Fruit fly (Drosophila melanogaster) whole organism, prepupa: ENCODE measurements around the gene Mrp4.

Source experiments
- CG1621 ChIP-seq: fragments of 200-800 bp; sonication (Bioruptor generic); optimal IDR thresholded peaks from 3 replicates; lab custom pipeline; 2018; ENCODE audit warnings: missing biosample characterization, mild to moderate bottlenecking, missing genetic modification characterization
- CG6276 ChIP-seq: fragments of 200-800 bp; sonication (Bioruptor generic); optimal IDR thresholded peaks from 2 replicates; lab custom pipeline; 2017; ENCODE audit warnings: missing biosample characterization, mild to moderate bottlenecking, missing genetic modification characterization
- CG8119 ChIP-seq: fragments of 200-800 bp; sonication (Bioruptor generic); IDR thresholded peaks from 3 replicates; pipeline ENCODE4 v1.3.6; 2022; ENCODE audit warnings: missing biosample characterization, missing genetic modification characterization
- Ets96B ChIP-seq: fragments of 200-800 bp; optimal IDR thresholded peaks from 2 replicates; lab custom pipeline; 2019; ENCODE audit warnings: missing biosample characterization, mild to moderate bottlenecking, missing genetic modification characterization, moderate library complexity
- Gug ChIP-seq: fragments of 200-800 bp; sonication (Bioruptor generic); IDR thresholded peaks from 2 replicates; pipeline ENCODE4 v1.3.6; 2022; ENCODE audit warnings: missing biosample characterization, missing genetic modification characterization
- Sox102F ChIP-seq: fragments of 200-800 bp; sonication (Bioruptor generic); optimal IDR thresholded peaks from 2 replicates; lab custom pipeline; 2016; ENCODE audit warnings: missing biosample characterization, mild to moderate bottlenecking, missing genetic modification characterization
- achi ChIP-seq: fragments of 200-800 bp; sonication (Bioruptor generic); optimal IDR thresholded peaks from 3 replicates; lab custom pipeline; 2016; ENCODE audit warnings: missing biosample characterization, missing genetic modification characterization

DNA sequence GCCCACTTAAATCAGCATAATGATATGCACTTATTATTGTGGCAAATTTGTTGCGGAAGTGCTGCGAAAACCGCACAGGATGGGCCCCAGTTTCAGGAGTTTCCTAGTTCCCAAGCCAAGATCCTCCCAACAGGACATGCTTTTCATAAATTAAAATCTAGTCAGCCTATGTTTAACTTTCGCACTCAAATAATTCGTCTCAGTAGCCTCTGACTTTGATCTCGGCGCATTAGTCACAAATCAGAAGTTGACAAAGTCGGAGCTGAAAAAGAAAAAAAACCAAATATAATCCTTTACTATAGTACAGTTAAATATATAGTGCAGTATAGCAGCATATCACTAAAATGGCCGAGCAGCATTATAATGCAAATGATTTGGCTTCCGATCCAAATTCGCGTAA is 15.2 kb upstream of the Mrp4 start, which contains the start of gene CG14708:
- no peak for TF ChIP-seq Sox102F (GFP tag; lab: Kevin White, UChicago)
- TF ChIP-seq CG8119 (GFP tag; lab: Robert Waterston, UW), result no peak
- no peak for TF ChIP-seq Gug (GFP tag; lab: Robert Waterston, UW)
- TF ChIP-seq CG1621 (tag; lab: Kevin White, UChicago), result no peak
- no peak for TF ChIP-seq achi (GFP tag; lab: Kevin White, UChicago)
- TF ChIP-seq CG6276, result no peak
- TF ChIP-seq Ets96B (tag; lab: Kevin White, UChicago), result no peak
